Fruit fly (Drosophila melanogaster) whole organism, embryonic: Measurements from ENCODE around the gene CG10214.
A peak's percentile ranks its signal among the peaks of the same experiment; 100 is the strongest.

Source experiments
- BEAF-32 ChIP-seq: fragments of 200-800 bp; sonication (Bioruptor generic); optimal IDR thresholded peaks from 3 replicates; lab custom pipeline; 2017; ENCODE audit warnings: missing biosample characterization, missing genetic modification characterization, mild to moderate bottlenecking, moderate library complexity, missing genetic modification reagents
- Bgb ChIP-seq: fragments of 200-800 bp; sonication (Bioruptor generic); IDR thresholded peaks from 2 replicates; pipeline ENCODE4 v1.3.6; 2022; ENCODE audit warnings: missing biosample characterization, missing genetic modification characterization; ENCODE audit not compliant: partially characterized antibody
- CG10209 ChIP-seq: fragments of 200-800 bp; sonication (Bioruptor generic); optimal IDR thresholded peaks from 3 replicates; lab custom pipeline; 2017; ENCODE audit warnings: missing biosample characterization, mild to moderate bottlenecking, missing genetic modification characterization, missing genetic modification reagents
- CG12391 ChIP-seq: fragments of 200-800 bp; sonication (Bioruptor generic); optimal IDR thresholded peaks from 3 replicates; lab custom pipeline; 2018; ENCODE audit warnings: missing biosample characterization, mild to moderate bottlenecking, missing genetic modification characterization, moderate library complexity
- CG13624 ChIP-seq: fragments of 200-800 bp; sonication (Bioruptor generic); optimal IDR thresholded peaks from 2 replicates; lab custom pipeline; 2016; ENCODE audit warnings: missing biosample characterization, missing genetic modification characterization
- CG15514 ChIP-seq: fragments of 200-800 bp; sonication (Bioruptor generic); optimal IDR thresholded peaks from 3 replicates; lab custom pipeline; 2017; ENCODE audit warnings: missing biosample characterization, missing genetic modification characterization, mild to moderate bottlenecking, moderate library complexity, missing genetic modification reagents
- CG1647 ChIP-seq: fragments of 200-800 bp; sonication (Bioruptor generic); optimal IDR thresholded peaks from 3 replicates; lab custom pipeline; 2016; ENCODE audit warnings: missing biosample characterization, missing genetic modification characterization
- CG17186 ChIP-seq: fragments of 200-800 bp; sonication (Bioruptor generic); optimal IDR thresholded peaks from 3 replicates; lab custom pipeline; 2017; ENCODE audit warnings: missing biosample characterization, missing genetic modification reagents, missing genetic modification characterization
- CG2116 ChIP-seq: fragments of 200-800 bp; sonication (Bioruptor generic); optimal IDR thresholded peaks from 3 replicates; lab custom pipeline; 2018; ENCODE audit warnings: missing biosample characterization, mild to moderate bottlenecking, missing genetic modification characterization
- CG2120 ChIP-seq: fragments of 200-800 bp; sonication (Bioruptor generic); optimal IDR thresholded peaks from 3 replicates; lab custom pipeline; 2016; ENCODE audit warnings: missing biosample characterization, missing genetic modification characterization
- CG34376 ChIP-seq: fragments of 200-800 bp; sonication (Bioruptor generic); optimal IDR thresholded peaks from 2 replicates; lab custom pipeline; 2018; ENCODE audit warnings: missing biosample characterization, mild to moderate bottlenecking, missing genetic modification characterization
- CG34422 ChIP-seq: fragments of 200-800 bp; sonication (Bioruptor generic); IDR thresholded peaks from 3 replicates; pipeline ENCODE4 v1.3.6; 2022; ENCODE audit warnings: missing biosample characterization, missing genetic modification characterization
- CG5245 ChIP-seq: fragments of 200-800 bp; sonication (Bioruptor generic); optimal IDR thresholded peaks from 3 replicates; lab custom pipeline; 2016; ENCODE audit warnings: missing biosample characterization, missing genetic modification characterization
- CG9797 ChIP-seq: fragments of 200-800 bp; sonication (Bioruptor generic); optimal IDR thresholded peaks from 3 replicates; lab custom pipeline; 2018; ENCODE audit warnings: missing biosample characterization, mild to moderate bottlenecking, missing genetic modification characterization
- Dek ChIP-seq: fragments of 200-800 bp; sonication (Bioruptor generic); optimal IDR thresholded peaks from 3 replicates; lab custom pipeline; 2019; ENCODE audit warnings: missing biosample characterization, mild to moderate bottlenecking, missing genetic modification characterization, moderate library complexity
- Dll ChIP-seq: fragments of 200-800 bp; sonication (Bioruptor generic); IDR thresholded peaks from 4 replicates; pipeline ENCODE4 v1.3.6; 2022; ENCODE audit warnings: missing biosample characterization, missing genetic modification characterization; ENCODE audit not compliant: partially characterized antibody
- Dp ChIP-seq: fragments of 200-800 bp; sonication (Bioruptor generic); optimal IDR thresholded peaks from 2 replicates; lab custom pipeline; 2018; ENCODE audit warnings: missing biosample characterization, mild to moderate bottlenecking, missing genetic modification characterization, moderate library complexity
- Dref ChIP-seq: fragments of 200-800 bp; sonication (Bioruptor generic); IDR thresholded peaks from 2 replicates; pipeline ENCODE4 v1.3.6; 2022; ENCODE audit warnings: missing biosample characterization, missing genetic modification characterization
- Ets97D ChIP-seq: fragments of 200-800 bp; sonication (Bioruptor generic); optimal IDR thresholded peaks from 3 replicates; lab custom pipeline; 2016; ENCODE audit warnings: missing biosample characterization, missing genetic modification characterization
- Jarid2 ChIP-seq: fragments of 200-800 bp; sonication (Bioruptor generic); optimal IDR thresholded peaks from 3 replicates; lab custom pipeline; 2017; ENCODE audit warnings: mild to moderate bottlenecking, missing biosample characterization, missing genetic modification reagents, missing genetic modification characterization
- MESR4 ChIP-seq: fragments of 200-800 bp; sonication (Bioruptor generic); optimal IDR thresholded peaks from 2 replicates; lab custom pipeline; 2018; ENCODE audit warnings: missing biosample characterization, mild to moderate bottlenecking, missing genetic modification characterization, moderate library complexity
- Mad ChIP-seq: fragments of 200-800 bp; sonication (Bioruptor generic); optimal IDR thresholded peaks from 2 replicates; lab custom pipeline; 2016; ENCODE audit warnings: missing biosample characterization, missing genetic modification characterization
- Myb ChIP-seq: fragments of 200-800 bp; sonication (Bioruptor generic); optimal IDR thresholded peaks from 2 replicates; lab custom pipeline; 2016; ENCODE audit warnings: missing biosample characterization, missing genetic modification characterization
- Poxn ChIP-seq: fragments of 200-800 bp; sonication (Bioruptor generic); IDR thresholded peaks from 2 replicates; pipeline ENCODE4 v1.3.6; 2022; ENCODE audit warnings: missing biosample characterization, missing genetic modification characterization
- Rfx ChIP-seq: fragments of 200-800 bp; sonication (Bioruptor generic); IDR thresholded peaks from 2 replicates; pipeline ENCODE4 v1.3.6; 2022; ENCODE audit warnings: missing biosample characterization, missing genetic modification characterization
- Sry-δ ChIP-seq: fragments of 200-800 bp; sonication (Bioruptor generic); optimal IDR thresholded peaks from 2 replicates; lab custom pipeline; 2016; ENCODE audit warnings: missing biosample characterization, missing genetic modification characterization
- YL-1 ChIP-seq: fragments of 200-800 bp; sonication (Bioruptor generic); optimal IDR thresholded peaks from 3 replicates; lab custom pipeline; 2017; ENCODE audit warnings: missing biosample characterization, mild to moderate bottlenecking, missing genetic modification characterization
- aop ChIP-seq: fragments of 200-800 bp; sonication (Bioruptor generic); IDR thresholded peaks from 2 replicates; pipeline ENCODE4 v1.3.6; 2022; ENCODE audit warnings: missing biosample characterization, missing genetic modification characterization
- ara ChIP-seq: fragments of 200-800 bp; sonication (Bioruptor generic); IDR thresholded peaks from 2 replicates; pipeline ENCODE4 v1.3.6; 2022; ENCODE audit warnings: missing biosample characterization, missing genetic modification characterization
- bigmax ChIP-seq: fragments of 200-800 bp; sonication (Bioruptor generic); optimal IDR thresholded peaks from 2 replicates; lab custom pipeline; 2018; ENCODE audit warnings: missing biosample characterization, mild to moderate bottlenecking, missing genetic modification characterization
- dmrt11E ChIP-seq: fragments of 200-800 bp; sonication (Bioruptor generic); optimal IDR thresholded peaks from 3 replicates; lab custom pipeline; 2018; ENCODE audit warnings: missing biosample characterization, mild to moderate bottlenecking, missing genetic modification characterization, moderate library complexity
- ind ChIP-seq: fragments of 200-800 bp; sonication (Bioruptor generic); optimal IDR thresholded peaks from 3 replicates; lab custom pipeline; 2016; ENCODE audit warnings: missing biosample characterization, missing genetic modification characterization
- lab ChIP-seq: fragments of 200-800 bp; sonication (Bioruptor generic); optimal IDR thresholded peaks from 3 replicates; lab custom pipeline; 2017; ENCODE audit warnings: missing biosample characterization, missing genetic modification characterization, mild to moderate bottlenecking, moderate library complexity, missing genetic modification reagents
- lilli ChIP-seq: fragments of 200-800 bp; sonication (Bioruptor generic); optimal IDR thresholded peaks from 3 replicates; lab custom pipeline; 2016; ENCODE audit warnings: missing biosample characterization, missing genetic modification characterization
- luna ChIP-seq: fragments of 200-800 bp; sonication (Bioruptor generic); optimal IDR thresholded peaks from 2 replicates; lab custom pipeline; 2016; ENCODE audit warnings: missing biosample characterization, missing genetic modification characterization
- mam ChIP-seq: fragments of 200-800 bp; sonication (Bioruptor generic); optimal IDR thresholded peaks from 3 replicates; lab custom pipeline; 2016; ENCODE audit warnings: missing biosample characterization, missing genetic modification characterization
- oc ChIP-seq: fragments of 200-800 bp; sonication (Bioruptor generic); optimal IDR thresholded peaks from 2 replicates; lab custom pipeline; 2018; ENCODE audit warnings: missing biosample characterization, mild to moderate bottlenecking, missing genetic modification characterization, moderate library complexity
- onecut ChIP-seq: fragments of 200-800 bp; sonication (Bioruptor generic); IDR thresholded peaks from 2 replicates; pipeline ENCODE4 v1.3.6; 2022; ENCODE audit warnings: missing biosample characterization, missing genetic modification characterization
- pb ChIP-seq: fragments of 200-800 bp; sonication (Bioruptor generic); optimal IDR thresholded peaks from 3 replicates; lab custom pipeline; 2016; ENCODE audit warnings: missing biosample characterization, missing genetic modification characterization
- pzg ChIP-seq: fragments of 200-800 bp; sonication (Bioruptor generic); optimal IDR thresholded peaks from 3 replicates; lab custom pipeline; 2018; ENCODE audit warnings: missing biosample characterization, mild to moderate bottlenecking, missing genetic modification characterization, moderate library complexity
- rib ChIP-seq: fragments of 200-800 bp; sonication (Bioruptor generic); IDR thresholded peaks from 2 replicates; pipeline ENCODE4 v1.3.6; 2022; ENCODE audit warnings: missing biosample characterization, missing genetic modification characterization
- sc ChIP-seq, 3 experiments: fragments of >200 bp in 2 of 3; fragments of 200-800 bp in 1 of 3; sonication (Bioruptor generic) in 1 of 3; optimal IDR thresholded peaks; 2 replicates in 2 of 3; 3 replicates in 1 of 3; lab custom pipeline; 2017; ENCODE audit warnings: mild to moderate bottlenecking in 1 of 3, missing biosample characterization in 1 of 3, missing genetic modification characterization in 1 of 3, missing genetic modification reagents in 1 of 3
- schlank ChIP-seq: fragments of 200-800 bp; sonication (Bioruptor generic); optimal IDR thresholded peaks from 2 replicates; lab custom pipeline; 2018; ENCODE audit warnings: missing biosample characterization, mild to moderate bottlenecking, missing genetic modification characterization
- sens ChIP-seq: fragments of 200-800 bp; sonication (Bioruptor generic); peaks from one replicate; lab custom pipeline; 2016; ENCODE audit warnings: missing biosample characterization, missing genetic modification characterization
- stwl ChIP-seq: fragments of 200-800 bp; sonication (Bioruptor generic); optimal IDR thresholded peaks from 3 replicates; lab custom pipeline; 2018; ENCODE audit warnings: missing biosample characterization, mild to moderate bottlenecking, missing genetic modification characterization, moderate library complexity
- tna ChIP-seq: fragments of 200-800 bp; sonication (Bioruptor generic); IDR thresholded peaks from 2 replicates; pipeline ENCODE4 v1.3.6; 2022; ENCODE audit warnings: missing biosample characterization, missing genetic modification characterization; ENCODE audit not compliant: partially characterized antibody
- trem ChIP-seq: fragments of 200-800 bp; optimal IDR thresholded peaks from 3 replicates; lab custom pipeline; 2019; ENCODE audit warnings: missing biosample characterization, mild to moderate bottlenecking, missing genetic modification characterization, moderate library complexity
- vnd ChIP-seq: fragments of 200-800 bp; sonication (Bioruptor generic); IDR thresholded peaks from 3 replicates; pipeline ENCODE4 v1.3.6; 2022; ENCODE audit warnings: missing biosample characterization, missing genetic modification characterization; ENCODE audit not compliant: partially characterized antibody
- vvl ChIP-seq: fragments of 200-800 bp; sonication (Bioruptor generic); IDR thresholded peaks from 2 replicates; pipeline ENCODE4 v1.3.6; 2022; ENCODE audit warnings: missing biosample characterization, missing genetic modification characterization

The CG10214 gene

dm6 chr3R:23763015-23763414 lies 4.3 kb downstream of the CG10214 start, which contains the start of gene udt (continued):
- TF ChIP-seq Dll (peak; percentile 44; the same call in 1 of the 4 replicates), CG1647 (GFP tag; lab: Kevin White, UChicago) (peak; percentile 24), Jarid2 (GFP tag; lab: Kevin White, UChicago) (no peak), Dek (no peak), CG17186 (GFP tag; lab: Kevin White, UChicago) (no peak), rib (GFP tag; lab: Robert Waterston, UW) (peak; percentile 34; the same call in 1 of the 2 replicates), Dp (GFP tag; lab: Kevin White, UChicago) (peak; percentile 27), CG34422 (GFP tag; lab: Robert Waterston, UW) (0 out of 3 replicates have a peak, but pooled peaks have one; percentile 15), CG34376 (GFP tag; lab: Kevin White, UChicago) (peak; percentile 4), bigmax (GFP tag; lab: Kevin White, UChicago) (no peak), vvl (GFP tag; lab: Robert Waterston, UW) (peak; percentile 27; the same call in 1 of the 2 replicates), stwl (peak; percentile 86), Myb (GFP tag; lab: Kevin White, UChicago) (peak; percentile 86), CG12391 (tag; lab: Kevin White, UChicago) (no peak), lab (GFP tag; lab: Kevin White, UChicago) (peak; percentile 29), MESR4 (GFP tag; lab: Kevin White, UChicago) (peak; percentile 64), mam (GFP tag; lab: Kevin White, UChicago) (peak; percentile 43), sens (GFP tag; lab: Kevin White, UChicago) (peak; percentile 80), onecut (GFP tag; lab: Robert Waterston, UW) (peak; percentile 15; the same call in 1 of the 2 replicates), dmrt11E (tag; lab: Kevin White, UChicago) (no peak), BEAF-32 (GFP tag; lab: Kevin White, UChicago) (peak; percentile 20), CG15514 (GFP tag; lab: Kevin White, UChicago) (peak; percentile 55), YL-1 (GFP tag; lab: Kevin White, UChicago) (peak; percentile 12), pb (GFP tag; lab: Kevin White, UChicago) (no peak), schlank (tag; lab: Kevin White, UChicago) (no peak), Bgb (GFP tag; lab: Robert Waterston, UW) (peak; percentile 8; the same call in 1 of the 2 replicates), CG10209 (peak; percentile 11), Dref (GFP tag; lab: Robert Waterston, UW) (0 out of 2 replicates have a peak, but pooled peaks have one; percentile 34), Poxn (no peak), Mad (GFP tag; lab: Kevin White, UChicago) (peak; percentile 29), sc (optimal IDR thresholded peaks at IDR 0.05; lab: Kevin White, UChicago) (no peak), sc (GFP tag; optimal IDR thresholded peaks at IDR 0.05; lab: Kevin White, UChicago) (no peak), CG2120 (peak; percentile 48), trem (tag; lab: Kevin White, UChicago) (peak; percentile 35), luna (GFP tag; lab: Kevin White, UChicago) (peak; percentile 4), pzg (GFP tag; lab: Kevin White, UChicago) (peak; percentile 42), CG5245 (no peak), CG13624 (GFP tag; lab: Kevin White, UChicago) (peak; percentile 4), Ets97D (GFP tag; lab: Kevin White, UChicago) (peak; percentile 6), Rfx (GFP tag; lab: Robert Waterston, UW) (peak; percentile 47; the same call in 1 of the 2 replicates), Sry-δ (GFP tag; lab: Kevin White, UChicago) (peak; percentile 10), CG2116 (GFP tag; lab: Kevin White, UChicago) (peak; percentile 19), oc (tag; lab: Kevin White, UChicago) (peak; percentile 51), ara (GFP tag; lab: Robert Waterston, UW) (peak; percentile 38; the same call in 1 of the 2 replicates), lilli (GFP tag; lab: Kevin White, UChicago) (peak; percentile 13), aop (no peak), CG9797 (GFP tag; lab: Kevin White, UChicago) (no peak), ind (peak; percentile 14), vnd (GFP tag; lab: Robert Waterston, UW) (no peak), tna (GFP tag; lab: Robert Waterston, UW) (0 out of 2 replicates have a peak, but pooled peaks have one; percentile 10)
